Comparison of ENCODE assay signal across 3 fruit fly cellular contexts in the genomic region with DNA sequence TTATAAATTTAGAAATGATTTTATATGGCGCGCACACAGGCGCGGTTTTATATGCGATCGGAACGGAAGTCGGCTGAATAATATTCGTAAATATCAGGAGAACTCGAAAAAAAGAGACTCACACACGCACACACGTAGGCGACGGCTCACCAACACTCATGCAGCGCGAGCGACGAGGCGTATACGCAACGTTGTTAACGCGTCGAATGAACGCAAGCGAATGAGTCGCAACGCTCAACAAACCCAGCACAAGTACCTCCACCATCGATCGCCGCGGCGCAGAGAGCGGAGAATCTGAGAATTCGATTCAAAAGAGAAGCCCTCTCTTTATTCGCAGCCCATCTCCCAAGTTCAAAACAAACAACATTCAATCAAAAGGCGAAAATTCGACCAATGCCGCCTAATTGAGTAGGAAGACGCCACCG.
TF ChIP-seq lines count a peak whose summit lies in the region.

No protein-coding gene starts in this region.

TF ChIP-seq in whole organism, embryonic, 481 proteins besides CTCF, POLR2A, EP300 and RAD21 (continued from another document and continues in another):
- TF ChIP-seq CG7987 (GFP tag; optimal IDR thresholded peaks at IDR 0.05; lab: Kevin White, UChicago) (peak; percentile 70), CG32767 (GFP tag; IDR thresholded peaks at IDR 0.05; lab: Robert Waterston, UW) (peak; percentile 10; the same call in 1 of the 2 replicates), CG33557 (GFP tag; optimal IDR thresholded peaks at IDR 0.05; lab: Kevin White, UChicago) (peak; percentile 16), chinmo (GFP tag; IDR thresholded peaks at IDR 0.05; lab: Robert Waterston, UW; ENCODE audit: partially characterized antibody) (peak; percentile 99), unc-4 (GFP tag; IDR thresholded peaks at IDR 0.05; lab: Robert Waterston, UW; ENCODE audit: partially characterized antibody) (peak; percentile 55), Dek (tag; optimal IDR thresholded peaks at IDR 0.05; lab: Kevin White, UChicago) (peak; percentile 17), CG4617 (GFP tag; optimal IDR thresholded peaks at IDR 0.05; lab: Kevin White, UChicago; ENCODE audit: borderline replicate concordance) (no peak), shn (GFP tag; optimal IDR thresholded peaks at IDR 0.05; lab: Kevin White, UChicago) (peak; percentile 5), CG16863 (GFP tag; optimal IDR thresholded peaks at IDR 0.05; lab: Kevin White, UChicago) (no peak), dm (GFP tag; optimal IDR thresholded peaks at IDR 0.05; lab: Kevin White, UChicago) (peak; percentile 21), Hand (GFP tag; optimal IDR thresholded peaks at IDR 0.05; lab: Kevin White, UChicago) (peak; percentile 39), tap (tag; optimal IDR thresholded peaks at IDR 0.05; lab: Kevin White, UChicago) (no peak), Med (GFP tag; lab: Kevin White, UChicago) (peak; percentile 92), ewg (GFP tag; optimal IDR thresholded peaks at IDR 0.05; lab: Kevin White, UChicago) (no peak), sim (GFP tag; IDR thresholded peaks at IDR 0.05; lab: Robert Waterston, UW) (0 out of 2 replicates have a peak, but pooled peaks have one; percentile 43), Taf1 (GFP tag; IDR thresholded peaks at IDR 0.05; lab: Robert Waterston, UW) (0 out of 2 replicates have a peak, but pooled peaks have one; percentile 28), ken (GFP tag; IDR thresholded peaks at IDR 0.05; lab: Robert Waterston, UW) (0 out of 3 replicates have a peak, but pooled peaks have one; percentile 38), crol (GFP tag; IDR thresholded peaks at IDR 0.05; lab: Robert Waterston, UW) (0 out of 2 replicates have a peak, but pooled peaks have one; percentile 6), mam (GFP tag; optimal IDR thresholded peaks at IDR 0.05; lab: Kevin White, UChicago) (peak; percentile 5), CG11696 (GFP tag; IDR thresholded peaks at IDR 0.05; lab: Robert Waterston, UW) (no peak), h (optimal IDR thresholded peaks at IDR 0.05; lab: Kevin White, UChicago) (no peak), repo (GFP tag; optimal IDR thresholded peaks at IDR 0.05; lab: Kevin White, UChicago) (no peak), PHDP (tag; optimal IDR thresholded peaks at IDR 0.05; lab: Kevin White, UChicago) (peak; percentile 41), aop (GFP tag; IDR thresholded peaks at IDR 0.05; lab: Robert Waterston, UW) (peak; percentile 19; the same call in 1 of the 2 replicates), nau (GFP tag; optimal IDR thresholded peaks at IDR 0.05; lab: Kevin White, UChicago) (peak; percentile 44), CG6854 (GFP tag; optimal IDR thresholded peaks at IDR 0.05; lab: Kevin White, UChicago) (peak; percentile 38), croc (GFP tag; conservative IDR thresholded peaks at IDR 0.05; lab: Robert Waterston, UW) (no peak), CG7271 (tag; optimal IDR thresholded peaks at IDR 0.05; lab: Kevin White, UChicago) (no peak), CG13624 (GFP tag; optimal IDR thresholded peaks at IDR 0.05; lab: Kevin White, UChicago) (peak; percentile 10), CG13287 (GFP tag; IDR thresholded peaks at IDR 0.05; lab: Robert Waterston, UW; ENCODE audit: partially characterized antibody) (peak; percentile 60; the same call in 1 of the 2 replicates), CG10543 (GFP tag; optimal IDR thresholded peaks at IDR 0.05; lab: Kevin White, UChicago) (peak; percentile 88), Aef1 (GFP tag; IDR thresholded peaks at IDR 0.05; lab: Robert Waterston, UW) (peak; percentile 22; the same call in 1 of the 3 replicates), zfh2 (GFP tag; optimal IDR thresholded peaks at IDR 0.05; lab: Kevin White, UChicago) (peak; percentile 9), Eip74EF (GFP tag; optimal IDR thresholded peaks at IDR 0.05; lab: Kevin White, UChicago) (peak in 1 of 2 experiments; percentile 71), CG10654 (GFP tag; optimal IDR thresholded peaks at IDR 0.05; lab: Kevin White, UChicago) (no peak), CG16779 (GFP tag; IDR thresholded peaks at IDR 0.05; lab: Robert Waterston, UW) (peak; percentile 46; the same call in 1 of the 2 replicates), CG14710 (tag; optimal IDR thresholded peaks at IDR 0.05; lab: Kevin White, UChicago) (no peak), CG8478 (optimal IDR thresholded peaks at IDR 0.05; lab: Kevin White, UChicago) (no peak), lilli (GFP tag; optimal IDR thresholded peaks at IDR 0.05; lab: Kevin White, UChicago) (peak; percentile 30)

TF ChIP-seq in whole organism, prepupa, 60 proteins besides CTCF, POLR2A, EP300 and RAD21 (continued from another document):
- TF ChIP-seq CG11902 (GFP tag; optimal IDR thresholded peaks at IDR 0.05; lab: Kevin White, UChicago) (no peak), vri (GFP tag; optimal IDR thresholded peaks at IDR 0.05; lab: Kevin White, UChicago) (peak; percentile 95), CG3919 (GFP tag; optimal IDR thresholded peaks at IDR 0.05; lab: Kevin White, UChicago) (peak; percentile 38), Eip75B (GFP tag; optimal IDR thresholded peaks at IDR 0.05; lab: Kevin White, UChicago) (peak; percentile 26), Ets96B (tag; optimal IDR thresholded peaks at IDR 0.05; lab: Kevin White, UChicago) (peak; percentile 5), Met (GFP tag; optimal IDR thresholded peaks at IDR 0.05; lab: Kevin White, UChicago) (peak; percentile 3), CG6808 (GFP tag; optimal IDR thresholded peaks at IDR 0.05; lab: Kevin White, UChicago) (peak; percentile 19), CG9139 (GFP tag; optimal IDR thresholded peaks at IDR 0.05; lab: Kevin White, UChicago) (peak; percentile 37), topi (GFP tag; optimal IDR thresholded peaks at IDR 0.05; lab: Kevin White, UChicago) (peak; percentile 33), CG6792 (GFP tag; optimal IDR thresholded peaks at IDR 0.05; lab: Kevin White, UChicago) (no peak), lz (GFP tag; optimal IDR thresholded peaks at IDR 0.05; lab: Kevin White, UChicago) (peak; percentile 7), CG10631 (GFP tag; optimal IDR thresholded peaks at IDR 0.05; lab: Kevin White, UChicago) (no peak), CG6854 (GFP tag; optimal IDR thresholded peaks at IDR 0.05; lab: Kevin White, UChicago) (peak; percentile 76), CG4318 (GFP tag; optimal IDR thresholded peaks at IDR 0.05; lab: Kevin White, UChicago) (no peak), CG6276 (GFP tag; optimal IDR thresholded peaks at IDR 0.05; lab: Kevin White, UChicago) (peak; percentile 43), dac (GFP tag; optimal IDR thresholded peaks at IDR 0.05; lab: Kevin White, UChicago) (no peak), CG10669 (GFP tag; optimal IDR thresholded peaks at IDR 0.05; lab: Kevin White, UChicago) (no peak), CG6163 (GFP tag; IDR thresholded peaks at IDR 0.05; lab: Robert Waterston, UW) (peak; percentile 67; the same call in 2 of the 3 replicates), achi (GFP tag; optimal IDR thresholded peaks at IDR 0.05; lab: Kevin White, UChicago) (no peak), Eip78C (GFP tag; lab: Kevin White, UChicago) (peak; percentile 31), CG32006 (GFP tag; optimal IDR thresholded peaks at IDR 0.05; lab: Kevin White, UChicago) (no peak), CG16779 (tag; optimal IDR thresholded peaks at IDR 0.05; lab: Kevin White, UChicago) (peak; percentile 32), eg (GFP tag; IDR thresholded peaks at IDR 0.05; lab: Robert Waterston, UW) (peak; percentile 57; the same call in 2 of the 3 replicates), salr (GFP tag; optimal IDR thresholded peaks at IDR 0.05; lab: Kevin White, UChicago) (no peak), Sox14 (GFP tag; optimal IDR thresholded peaks at IDR 0.05; lab: Kevin White, UChicago) (peak; percentile 62), Ets21C (GFP tag; optimal IDR thresholded peaks at IDR 0.05; lab: Kevin White, UChicago) (peak; percentile 1)

TF ChIP-seq in whole organism, wandering third instar larva, 38 proteins besides CTCF, POLR2A, EP300 and RAD21 (continued from another document):
- no peak for TF ChIP-seq brk (GFP tag; optimal IDR thresholded peaks at IDR 0.05; lab: Kevin White, UChicago)
- TF ChIP-seq HLH106 (tag; optimal IDR thresholded peaks at IDR 0.05; lab: Kevin White, UChicago), result peak; percentile 43
- TF ChIP-seq foxo (GFP tag; optimal IDR thresholded peaks at IDR 0.05; lab: Kevin White, UChicago), result peak in 1 of 2 experiments; percentile 38
- TF ChIP-seq CG32264 (GFP tag; optimal IDR thresholded peaks at IDR 0.05; lab: Kevin White, UChicago), result no peak
- TF ChIP-seq dsf (GFP tag; optimal IDR thresholded peaks at IDR 0.05; lab: Kevin White, UChicago; ENCODE audit: borderline replicate concordance), result no peak
- no peak for TF ChIP-seq jim (GFP tag; optimal IDR thresholded peaks at IDR 0.05; lab: Kevin White, UChicago)
- peak; percentile 74 for TF ChIP-seq rgr (GFP tag; optimal IDR thresholded peaks at IDR 0.05; lab: Kevin White, UChicago)
- no peak for TF ChIP-seq Myc (optimal IDR thresholded peaks at IDR 0.05; lab: Kevin White, UChicago)
- TF ChIP-seq OdsH (GFP tag; optimal IDR thresholded peaks at IDR 0.05; lab: Kevin White, UChicago), result peak; percentile 56
- TF ChIP-seq dl (GFP tag; optimal IDR thresholded peaks at IDR 0.05; lab: Kevin White, UChicago; ENCODE audit: insufficient read depth in 1 of 2, partially characterized antibody in 2 of 2), result peak; percentile 83 to 89
- no peak for TF ChIP-seq sv (GFP tag; optimal IDR thresholded peaks at IDR 0.05; lab: Kevin White, UChicago)
- TF ChIP-seq Dfd (GFP tag; optimal IDR thresholded peaks at IDR 0.05; lab: Kevin White, UChicago), result no peak
- TF ChIP-seq sage (GFP tag; optimal IDR thresholded peaks at IDR 0.05; lab: Kevin White, UChicago), result no peak
- TF ChIP-seq woc (GFP tag; optimal IDR thresholded peaks at IDR 0.05; lab: Kevin White, UChicago), result peak; percentile 17
- TF ChIP-seq Rel (GFP tag; optimal IDR thresholded peaks at IDR 0.05; lab: Kevin White, UChicago), result peak; percentile 66
- TF ChIP-seq Rel (tag; optimal IDR thresholded peaks at IDR 0.05; lab: Kevin White, UChicago), result peak; percentile 69
TF ChIP-seq in whole organism, wandering third instar larva: peak in this region for 18.
